Fruit fly (Drosophila melanogaster) whole organism, pupa: ENCODE data around the gene CG15198.

ENCODE experiments used
- CG10348 ChIP-seq: fragments of 200-800 bp; sonication (Bioruptor generic); IDR thresholded peaks from 2 replicates; pipeline ENCODE4 v1.3.6; 2022; ENCODE audit warnings: missing biosample characterization, missing genetic modification characterization
- CG13204 ChIP-seq: fragments of 200-800 bp; sonication (Bioruptor generic); optimal IDR thresholded peaks from 2 replicates; lab custom pipeline; 2018; ENCODE audit warnings: missing biosample characterization, mild to moderate bottlenecking, missing genetic modification characterization, moderate library complexity
- CG17806 ChIP-seq: fragments of 200-800 bp; sonication (Bioruptor generic); optimal IDR thresholded peaks from 2 replicates; lab custom pipeline; 2018; ENCODE audit warnings: missing biosample characterization, mild to moderate bottlenecking, missing genetic modification characterization, moderate library complexity
- CG34367 ChIP-seq: fragments of 200-800 bp; sonication (Bioruptor generic); optimal IDR thresholded peaks from 2 replicates; lab custom pipeline; 2018; ENCODE audit warnings: missing biosample characterization, mild to moderate bottlenecking, missing genetic modification characterization
- CG4496 ChIP-seq: fragments of 200-800 bp; sonication (Bioruptor generic); IDR thresholded peaks from 3 replicates; pipeline ENCODE4 v1.3.6; 2022; ENCODE audit warnings: missing biosample characterization, missing genetic modification characterization
- CG8159 ChIP-seq: fragments of 200-800 bp; sonication (Bioruptor generic); optimal IDR thresholded peaks from 3 replicates; lab custom pipeline; 2018; ENCODE audit warnings: missing biosample characterization, mild to moderate bottlenecking, missing genetic modification characterization, moderate library complexity
- CG8301 ChIP-seq: fragments of 200-800 bp; sonication (Bioruptor generic); optimal IDR thresholded peaks from 2 replicates; lab custom pipeline; 2018; ENCODE audit warnings: missing biosample characterization, mild to moderate bottlenecking, missing genetic modification characterization
- Pif1A ChIP-seq: fragments of 200-800 bp; sonication (Bioruptor generic); optimal IDR thresholded peaks from 3 replicates; lab custom pipeline; 2016; ENCODE audit warnings: missing biosample characterization, missing genetic modification characterization
- fd96Ca ChIP-seq: fragments of 200-800 bp; sonication (Bioruptor generic); IDR thresholded peaks from 3 replicates; pipeline ENCODE4 v1.3.6; 2022; ENCODE audit warnings: missing biosample characterization, missing genetic modification characterization

DNA sequence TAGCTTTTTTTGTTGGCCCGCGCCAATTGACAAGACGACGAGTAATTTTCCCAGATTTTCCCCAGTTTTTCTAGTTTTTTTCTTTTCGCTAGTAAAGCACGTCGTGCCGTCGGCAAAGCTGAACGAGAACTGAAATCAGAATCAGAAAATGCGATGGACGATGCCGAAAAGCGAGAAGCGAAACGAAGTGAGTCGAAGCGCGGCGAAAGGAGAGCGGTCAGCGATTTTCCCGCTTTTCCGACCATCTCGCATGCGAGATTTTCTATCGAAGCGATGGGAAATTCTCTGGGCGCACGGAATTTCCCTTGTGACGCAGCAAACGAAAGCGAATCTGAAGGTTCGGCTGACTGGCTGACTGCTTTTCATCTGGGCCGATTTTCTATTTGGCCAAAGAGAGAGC, 45.5 kb downstream of the CG15198 start:
- no peak for TF ChIP-seq CG17806 (tag; lab: Kevin White, UChicago)
- TF ChIP-seq CG10348 (GFP tag; lab: Robert Waterston, UW) = no peak
- no peak for TF ChIP-seq CG34367 (tag; lab: Kevin White, UChicago)
- TF ChIP-seq Pif1A (GFP tag; lab: Kevin White, UChicago) = no peak
- TF ChIP-seq fd96Ca = no peak
- no peak for TF ChIP-seq CG13204 (GFP tag; lab: Kevin White, UChicago)
- no peak for TF ChIP-seq CG8159 (tag; lab: Kevin White, UChicago)
- no peak for TF ChIP-seq CG4496 (GFP tag; lab: Robert Waterston, UW)
- no peak for TF ChIP-seq CG8301
